Fruit fly (Drosophila melanogaster) whole organism, larva: ENCODE data around the gene btz.

ENCODE experiments used
- noc ChIP-seq: fragments of 200-800 bp; sonication (Bioruptor generic); optimal IDR thresholded peaks from 3 replicates; lab custom pipeline; 2019; ENCODE audit warnings: missing biosample characterization, mild to moderate bottlenecking, missing genetic modification characterization, moderate library complexity

Gene btz

dm6 chr3R:27700229-27700573 is at the start of gene btz:
btz (plus strand) TSS chr3R:27700361.
- no peak for TF ChIP-seq noc (tag; lab: Kevin White, UChicago)

DNA sequence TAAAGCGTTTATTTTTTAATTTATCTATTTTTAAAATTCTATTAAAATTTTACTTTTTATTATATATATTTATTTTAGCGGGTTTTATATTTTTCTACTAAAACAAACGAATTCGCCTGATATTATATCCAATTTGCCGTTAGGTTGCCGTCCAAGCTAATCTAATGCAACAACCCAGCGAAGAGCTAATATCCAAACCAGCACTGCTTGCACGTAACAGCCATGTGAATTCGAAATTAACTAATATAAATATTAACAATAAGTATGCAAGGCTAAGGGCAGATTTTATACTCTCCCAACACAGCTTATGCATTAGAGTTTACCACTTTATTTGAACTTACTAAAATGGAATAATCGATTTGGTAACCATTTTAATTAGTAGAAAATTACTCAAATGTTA is 48.5 kb upstream of the btz start:
- TF ChIP-seq noc (tag; lab: Kevin White, UChicago) = no peak

dm6 chr3R:27652156-27652810 is 47.9 kb upstream of the btz start, which contains the start of gene RpS10a:
RpS10a (plus strand) TSS chr3R:27652760.
- TF ChIP-seq noc (tag; lab: Kevin White, UChicago) = no peak

DNA sequence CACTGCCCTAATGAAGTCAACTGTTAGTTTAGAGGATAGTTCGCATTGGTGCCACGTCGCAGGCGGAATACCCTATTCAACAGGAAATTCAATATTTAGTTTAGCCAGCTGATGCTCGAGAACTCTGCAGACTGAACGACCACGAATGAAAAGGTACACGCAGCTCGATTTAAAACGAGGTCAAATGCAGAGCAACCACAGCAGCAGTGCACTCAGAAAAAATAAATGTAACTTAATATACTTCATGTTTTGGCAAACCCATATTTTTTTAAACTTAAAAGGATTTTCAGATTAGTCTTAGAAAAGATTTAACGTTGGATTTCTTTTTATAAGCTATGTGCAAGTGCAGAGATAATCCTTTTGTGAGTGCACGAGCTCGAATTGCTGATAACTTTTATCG is 45.1 kb upstream of the btz start:
- TF ChIP-seq noc (tag; lab: Kevin White, UChicago) = no peak

- no peak for TF ChIP-seq noc (tag; lab: Kevin White, UChicago)
Measured at dm6 chr3R:27656686-27657535, 43.2 kb upstream of the btz start, which contains the start of gene tau. tau (minus strand) TSS chr3R:27656996.

DNA sequence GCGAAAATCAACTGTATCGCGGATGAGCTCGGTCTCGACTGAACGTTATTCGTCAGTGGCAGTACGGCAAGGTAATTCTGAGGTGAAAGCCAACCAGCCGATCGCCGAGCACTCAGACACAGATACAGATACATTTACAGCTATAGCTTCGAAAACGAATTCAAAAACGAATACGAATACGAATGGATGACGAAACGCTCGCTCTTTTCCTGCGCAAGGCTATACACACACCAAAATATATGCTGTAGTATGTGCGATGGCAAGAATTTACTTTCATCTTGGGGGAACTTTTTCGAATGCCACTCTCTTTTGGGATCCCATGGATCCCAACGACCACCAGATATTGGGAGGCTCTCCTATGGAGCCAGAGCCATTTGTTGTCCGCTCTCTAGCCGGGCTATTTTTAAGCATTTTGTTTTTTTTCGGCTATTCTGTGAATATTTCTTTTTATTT is 40.0 kb upstream of the btz start, which contains the start of gene Mlc1:
Gene Mlc1, minus strand, starts transcription at position 51 of the 453 bp plus-strand sequence.
- no peak for TF ChIP-seq noc (tag; lab: Kevin White, UChicago)

DNA sequence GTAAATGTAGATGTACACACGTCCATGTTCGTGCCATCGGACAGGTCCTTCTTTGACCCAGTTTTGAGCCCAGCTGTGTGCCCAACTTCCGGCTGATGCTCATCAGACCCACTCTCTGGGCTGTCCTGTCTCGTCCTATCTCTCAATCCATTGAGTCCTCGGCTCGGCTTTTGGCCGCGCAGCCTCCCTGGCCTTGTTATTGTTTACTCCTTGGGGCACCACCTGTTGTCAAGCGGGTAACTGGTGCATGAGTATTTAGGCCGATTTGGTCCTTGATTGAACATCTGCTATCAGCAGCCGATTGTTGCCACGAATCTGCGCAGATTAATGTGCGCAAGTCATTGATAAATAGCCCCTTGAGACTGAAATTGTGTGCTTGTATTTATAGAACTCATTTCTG is 38.8 kb upstream of the btz start:
- no peak for TF ChIP-seq noc (tag; lab: Kevin White, UChicago)

DNA sequence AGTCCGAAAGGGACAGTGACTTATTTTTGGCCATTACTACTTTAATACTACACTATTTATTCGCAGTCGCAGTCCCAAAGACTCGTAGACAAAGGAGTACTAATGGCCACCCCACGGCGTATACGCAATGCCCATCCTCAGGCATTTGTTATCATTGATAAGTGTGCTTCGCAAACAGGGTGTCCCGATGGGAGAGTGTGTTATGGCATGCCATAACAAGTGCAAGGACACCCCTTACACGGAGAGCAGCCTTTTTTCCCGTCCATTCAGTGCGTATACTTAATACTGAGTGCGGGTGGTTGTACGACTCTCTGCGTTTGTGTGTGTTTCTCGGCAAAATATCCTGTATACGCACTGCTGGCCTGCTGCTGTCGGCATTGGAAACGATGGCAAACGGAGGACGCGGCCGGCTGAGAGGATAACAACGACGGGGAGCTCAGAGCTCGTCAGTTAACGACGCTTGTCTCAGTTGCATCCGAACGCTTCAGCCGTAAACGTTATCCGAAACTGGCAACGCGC is 38.1 kb upstream of the btz start, which contains the start of gene unc80:
Gene unc80, plus strand, starts transcription at position 469 of the 519 bp plus-strand sequence.
- no peak for TF ChIP-seq noc (tag; lab: Kevin White, UChicago)

DNA sequence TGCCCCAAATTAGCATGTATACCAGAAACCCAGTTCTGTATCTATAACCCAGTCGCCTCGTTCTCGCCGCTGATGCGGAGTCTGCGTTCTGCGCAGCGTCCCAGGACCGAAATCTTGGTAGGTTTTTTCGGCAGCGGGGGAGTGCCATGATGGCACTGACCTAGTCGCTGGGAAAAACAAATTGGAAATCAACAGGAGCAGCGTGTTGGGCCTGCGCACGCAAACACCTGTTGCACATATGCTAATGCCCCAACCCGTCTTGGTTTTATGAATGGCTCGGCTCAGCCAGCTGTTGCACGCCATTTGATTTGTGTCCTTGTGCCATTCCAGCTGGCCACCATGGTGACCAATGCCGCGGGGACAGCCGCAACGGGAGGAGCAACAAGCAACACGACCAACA is 37.3 kb upstream of the btz start:
- TF ChIP-seq noc (tag; lab: Kevin White, UChicago) = no peak

dm6 chr3R:27677174-27677726 is 22.9 kb upstream of the btz start, which contains the start of gene Hsdl2:
Hsdl2 (plus strand) TSS chr3R:27677522.
- no peak for TF ChIP-seq noc (tag; lab: Kevin White, UChicago)

dm6 chr3R:27679019-27679418 is 21.1 kb upstream of the btz start, which contains the start of gene CG12883:
CG12883 (plus strand) TSS chr3R:27679291.
- TF ChIP-seq noc (tag; lab: Kevin White, UChicago) = no peak

dm6 chr3R:27679667-27680066 is 20.5 kb upstream of the btz start:
- TF ChIP-seq noc (tag; lab: Kevin White, UChicago) = no peak

DNA sequence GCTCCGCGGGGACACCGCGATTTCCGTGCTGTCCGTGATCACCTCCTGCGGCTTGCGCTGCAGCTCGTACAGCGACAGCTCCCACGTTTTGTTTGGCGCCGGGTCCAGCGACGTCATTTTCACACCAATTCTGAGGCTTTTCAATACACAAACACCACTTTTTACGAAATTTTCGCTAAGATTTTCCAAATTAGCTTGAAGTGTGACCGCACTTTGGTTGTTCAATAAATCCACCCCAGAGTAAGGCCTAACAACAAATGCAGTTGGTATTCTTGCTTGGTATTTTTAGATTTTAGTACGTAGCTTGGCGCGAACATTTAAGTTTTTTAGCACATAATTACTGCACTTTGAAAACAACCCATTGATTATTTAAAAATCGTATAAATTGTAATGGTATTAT is 18.4 kb upstream of the btz start, which contains the start of gene Sce:
Gene Sce, minus strand, starts transcription at position 231 of the 400 bp plus-strand sequence.
- TF ChIP-seq noc (tag; lab: Kevin White, UChicago) = no peak

dm6 chr3R:27685074-27685473 is 15.1 kb upstream of the btz start:
- no peak for TF ChIP-seq noc (tag; lab: Kevin White, UChicago)

DNA sequence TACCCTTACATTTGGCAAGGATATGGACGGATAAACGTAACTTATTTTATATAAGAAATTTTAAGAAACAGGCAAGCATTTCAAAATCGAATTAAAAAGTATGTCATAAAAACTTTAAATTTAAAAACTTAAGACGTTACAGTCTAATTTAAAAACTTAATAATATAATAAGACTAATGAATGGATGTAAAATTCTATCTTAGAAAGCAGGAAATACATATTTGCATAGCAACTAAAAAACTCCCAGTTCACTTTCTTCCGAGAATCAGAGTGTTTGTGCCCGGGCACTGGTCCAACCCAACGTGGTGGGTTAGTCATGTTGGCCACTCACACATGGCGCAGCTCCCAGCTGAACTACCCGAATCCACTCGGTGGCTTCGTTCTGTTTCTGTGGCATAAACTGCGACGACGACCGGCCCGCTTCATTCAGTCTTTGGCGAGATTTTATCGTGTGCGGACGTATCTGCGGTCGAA is 14.6 kb upstream of the btz start, which contains the start of gene CG12880:
Gene CG12880, plus strand, starts transcription at position 424 of the 474 bp plus-strand sequence.
- no peak for TF ChIP-seq noc (tag; lab: Kevin White, UChicago)
